Worm (Caenorhabditis elegans) whole organism, mixed stage, embryonic: Measurements from ENCODE around the gene ins-2.

Experiments used
- bed-3 ChIP-seq: fragments of 200-800 bp; sonication (Bioruptor generic); optimal IDR thresholded peaks from 3 replicates; lab custom pipeline; 2018; ENCODE audit warnings: mild to moderate bottlenecking, missing genetic modification characterization, moderate library complexity, missing compliant biosample characterization
- cnd-1 ChIP-seq: fragments of 200-800 bp; sonication (Bioruptor generic); optimal IDR thresholded peaks from 2 replicates; lab custom pipeline; 2018; ENCODE audit warnings: mild to moderate bottlenecking, missing genetic modification characterization, missing compliant biosample characterization
- lin-13 ChIP-seq: fragments of 150-350 bp; optimal IDR thresholded peaks from 2 replicates; lab custom pipeline; 2014; ENCODE audit warnings: missing biosample characterization, missing genetic modification characterization
- unc-39 ChIP-seq: fragments of 150-350 bp; optimal IDR thresholded peaks from 2 replicates; lab custom pipeline; 2014; ENCODE audit warnings: missing biosample characterization, missing genetic modification characterization
- unc-62 ChIP-seq: fragments of 150-350 bp; optimal IDR thresholded peaks from 2 replicates; lab custom pipeline; 2014; ENCODE audit warnings: missing biosample characterization, missing genetic modification reagents, missing genetic modification characterization

DNA sequence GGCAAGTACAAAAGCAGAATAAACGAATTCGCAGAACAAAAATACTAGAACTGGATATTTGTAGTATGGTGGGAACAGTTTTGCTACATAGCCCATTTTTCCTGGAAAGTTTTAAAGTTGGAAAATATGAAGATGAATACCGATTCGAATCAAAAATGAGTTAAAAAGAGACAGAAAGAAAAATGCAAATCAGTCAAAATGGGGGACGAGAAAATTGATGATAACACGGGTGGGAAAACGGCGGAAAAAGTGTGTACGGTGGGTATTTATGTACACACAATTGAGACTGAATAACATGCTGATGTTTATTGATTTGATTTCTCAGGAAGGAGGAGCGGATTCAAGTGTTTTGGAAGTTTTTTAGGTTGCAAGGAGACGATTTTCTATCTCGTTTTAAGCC is 36.6 kb downstream of the ins-2 start, which contains the start of gene R12C12.9:
- TF ChIP-seq unc-62 (no peak), bed-3 (GFP tag; lab: Kevin White, UChicago) (no peak), cnd-1 (no peak), unc-39 (tag; lab: Kevin White, UChicago) (no peak), lin-13 (tag; lab: Kevin White, UChicago) (no peak)
